Worm (Caenorhabditis elegans) whole organism, L3 larva: ENCODE results near the gene srxa-16.

ENCODE experiments used
- aly-2 ChIP-seq: fragments of 150-350 bp; optimal IDR thresholded peaks from 2 replicates; lab custom pipeline; 2014; ENCODE audit warnings: missing biosample characterization, missing genetic modification characterization
- elt-1 ChIP-seq: fragments of 150-350 bp; optimal IDR thresholded peaks from 2 replicates; lab custom pipeline; 2014; ENCODE audit warnings: missing biosample characterization, missing genetic modification characterization
- elt-3 ChIP-seq, 3 experiments: fragments of 150-350 bp in 1 of 3; sonication (generic microtip) in 2 of 3; optimal IDR thresholded peaks; 2 replicates in 2 of 3; 4 replicates in 1 of 3; lab custom pipeline; 2014 to 2017; ENCODE audit warnings: missing biosample characterization in 3 of 3, missing genetic modification characterization in 3 of 3
- nhr-77 ChIP-seq: fragments of 150-350 bp; optimal IDR thresholded peaks from 2 replicates; lab custom pipeline; 2014; ENCODE audit warnings: missing biosample characterization, missing genetic modification characterization
- pha-4 ChIP-seq: fragments of 150-350 bp; optimal IDR thresholded peaks from 2 replicates; lab custom pipeline; 2014; ENCODE audit warnings: missing biosample characterization, missing genetic modification reagents, missing genetic modification characterization
- pqm-1 ChIP-seq: fragments of 150-350 bp; optimal IDR thresholded peaks from 2 replicates; lab custom pipeline; 2017; ENCODE audit warnings: missing biosample characterization, missing genetic modification characterization, inconsistent platforms
- skn-1 ChIP-seq: fragments of 150-350 bp; optimal IDR thresholded peaks from 2 replicates; lab custom pipeline; 2014; ENCODE audit warnings: missing biosample characterization, missing genetic modification characterization
- tbx-2 ChIP-seq: sonication (generic microtip); optimal IDR thresholded peaks from 2 replicates; lab custom pipeline; 2016; ENCODE audit warnings: mild to moderate bottlenecking, missing genetic modification characterization, missing compliant biosample characterization
- unc-62 ChIP-seq: fragments of 150-350 bp; sonication (generic microtip); optimal IDR thresholded peaks from 4 replicates; lab custom pipeline; 2014; ENCODE audit warnings: missing biosample characterization, missing genetic modification reagents, missing genetic modification characterization
- zag-1 ChIP-seq: fragments of 150-350 bp; optimal IDR thresholded peaks from 2 replicates; lab custom pipeline; 2014; ENCODE audit warnings: missing biosample characterization, missing genetic modification characterization
- ztf-11 ChIP-seq: fragments of 150-350 bp; optimal IDR thresholded peaks from 2 replicates; lab custom pipeline; 2014; ENCODE audit warnings: missing biosample characterization, missing genetic modification characterization

ce11 chrV:16073856-16074255 lies 40.3 kb downstream of the srxa-16 start, which contains the start of gene srj-10:
- no peak for TF ChIP-seq pqm-1
- no peak for TF ChIP-seq ztf-11
- TF ChIP-seq zag-1 (tag; lab: Kevin White, UChicago), result no peak
- TF ChIP-seq pha-4 (tag; lab: Kevin White, UChicago), result no peak
- TF ChIP-seq nhr-77 (tag; lab: Kevin White, UChicago), result no peak
- no peak for TF ChIP-seq elt-3 (tag; optimal IDR thresholded peaks at IDR 0.05; lab: Kevin White, UChicago)
- TF ChIP-seq elt-1 (tag; lab: Kevin White, UChicago), result no peak
- no peak for TF ChIP-seq tbx-2 (tag; lab: Kevin White, UChicago)
- no peak for TF ChIP-seq skn-1 (tag; lab: Kevin White, UChicago)
- TF ChIP-seq aly-2, result no peak
- TF ChIP-seq unc-62, result no peak
